Worm (Caenorhabditis elegans): ENCODE measurements around the gene mrp-4.

DNA sequence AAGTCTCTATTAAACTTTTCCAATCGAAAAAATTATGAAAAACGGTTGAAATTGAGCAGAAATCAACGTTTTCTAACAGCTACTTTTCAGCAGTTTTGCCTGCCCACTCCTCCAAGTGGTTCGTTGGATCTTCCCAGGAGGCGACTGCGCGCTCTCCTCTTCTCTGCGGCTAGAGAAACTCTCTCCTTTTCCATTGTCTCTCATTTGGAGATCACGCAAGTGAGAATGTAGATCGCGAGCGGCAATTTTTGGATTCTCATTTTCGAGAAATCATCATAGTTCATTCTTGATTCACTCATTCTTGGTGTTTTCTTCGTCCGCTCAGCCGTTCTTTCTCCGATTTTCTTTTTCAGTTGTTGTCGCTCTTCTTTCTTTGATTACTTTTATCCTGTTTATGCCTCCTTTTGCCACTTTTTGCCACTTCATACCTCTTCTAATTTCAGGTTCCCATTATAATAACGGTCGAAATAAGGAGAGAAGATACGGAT, at the start of gene mrp-4:
- TF ChIP-seq nhr-237 (tag; optimal IDR thresholded peaks at IDR 0.05) = no peak
- TF ChIP-seq sptf-1 (tag; optimal IDR thresholded peaks at IDR 0.05) = no peak
- no peak for TF ChIP-seq efl-1 (optimal IDR thresholded peaks at IDR 0.05)
- TF ChIP-seq efl-1 (GFP tag; optimal IDR thresholded peaks at IDR 0.05 in 1 of 2) = no peak
- no peak for TF ChIP-seq nhr-19 (GFP tag; conservative IDR thresholded peaks at IDR 0.05)
- TF ChIP-seq lin-15B (tag; optimal IDR thresholded peaks at IDR 0.05) = no peak
